Worm (Caenorhabditis elegans) whole organism, L4 larva: ENCODE measurements around the gene nhr-211.

ENCODE experiments used
- F37D6.2 ChIP-seq: sonication (generic microtip); optimal IDR thresholded peaks from 2 replicates; lab custom pipeline; 2016; ENCODE audit warnings: mild to moderate bottlenecking, missing genetic modification characterization, missing compliant biosample characterization
- R02D3.7 ChIP-seq: fragments of 150-350 bp; sonication (generic microtip); optimal IDR thresholded peaks from 3 replicates; lab custom pipeline; 2014; ENCODE audit warnings: missing biosample characterization, missing genetic modification characterization
- aha-1 ChIP-seq: fragments of 150-350 bp; peaks from one replicate; lab custom pipeline; 2014; ENCODE audit warnings: missing biosample characterization, missing genetic modification characterization
- ceh-32 ChIP-seq: sonication (generic microtip); optimal IDR thresholded peaks from 2 replicates; lab custom pipeline; 2016; ENCODE audit warnings: mild to moderate bottlenecking, missing genetic modification characterization, missing compliant biosample characterization; ENCODE audit not compliant: poor library complexity
- dmd-9 ChIP-seq: fragments of 200-800 bp; sonication (Bioruptor generic); IDR thresholded peaks from 2 replicates; pipeline ENCODE4 v1.3.6; 2022; ENCODE audit warnings: missing genetic modification reagents, missing genetic modification characterization, missing compliant biosample characterization
- hmg-1.1 ChIP-seq: fragments of 200-800 bp; sonication (Bioruptor generic); IDR thresholded peaks from 2 replicates; pipeline ENCODE4 v1.3.6; 2022; ENCODE audit warnings: missing genetic modification reagents, missing genetic modification characterization, missing compliant biosample characterization
- lin-1 ChIP-seq: fragments of 200-800 bp; sonication (Bioruptor generic); IDR thresholded peaks from 2 replicates; pipeline ENCODE4 v1.3.6; 2022; ENCODE audit warnings: missing genetic modification reagents, missing genetic modification characterization, missing compliant biosample characterization
- mdt-29 ChIP-seq: fragments of 200-800 bp; sonication (Bioruptor generic); IDR thresholded peaks from 2 replicates; pipeline ENCODE4 v1.3.6; 2022; ENCODE audit warnings: missing genetic modification reagents, missing genetic modification characterization, missing compliant biosample characterization
- mxl-3 ChIP-seq: fragments of 200-800 bp; sonication (Bioruptor generic); optimal IDR thresholded peaks from 2 replicates; lab custom pipeline; 2018; ENCODE audit warnings: mild to moderate bottlenecking, missing genetic modification characterization, missing compliant biosample characterization
- nhr-111 ChIP-seq: fragments of 200-800 bp; sonication (Bioruptor generic); optimal IDR thresholded peaks from 2 replicates; lab custom pipeline; 2018; ENCODE audit warnings: mild to moderate bottlenecking, missing genetic modification characterization, missing compliant biosample characterization
- snpc-4 ChIP-seq: fragments of 150-350 bp; optimal IDR thresholded peaks from 2 replicates; lab custom pipeline; 2014; ENCODE audit warnings: missing biosample characterization, missing genetic modification characterization
- unc-62 ChIP-seq, 3 experiments: fragments of 150-350 bp in 1 of 3; sonication (generic microtip); optimal IDR thresholded peaks in 2 of 3; peaks in 1 of 3; 1 replicate in 1 of 3; 2 replicates in 2 of 3; lab custom pipeline; 2014 to 2017; ENCODE audit warnings: missing biosample characterization in 3 of 3, missing genetic modification characterization in 3 of 3, missing genetic modification reagents in 3 of 3, missing genotype in 1 of 3
- zag-1 ChIP-seq: fragments of 150-350 bp; optimal IDR thresholded peaks from 2 replicates; lab custom pipeline; 2014; ENCODE audit warnings: missing biosample characterization, missing genetic modification characterization

The nhr-211 gene

ce11 chrV:534176-534575 lies 47.4 kb downstream of the nhr-211 start, which contains the start of gene nhr-132 (continued):
- TF ChIP-seq lin-1 (GFP tag; lab: Robert Waterston, UW) (0 out of 2 replicates have a peak, but pooled peaks have one; percentile 8), F37D6.2 (tag; lab: Kevin White, UChicago) (no peak), hmg-1.1 (GFP tag; lab: Robert Waterston, UW) (no peak), ceh-32 (tag; lab: Kevin White, UChicago) (no peak), unc-62 (GFP tag; optimal IDR thresholded peaks at IDR 0.05 in 1 of 2; lab: Kevin White, UChicago) (no peak), unc-62 (tag; optimal IDR thresholded peaks at IDR 0.05; lab: Kevin White, UChicago) (no peak), aha-1 (no peak), mdt-29 (no peak), R02D3.7 (tag; lab: Kevin White, UChicago) (no peak), snpc-4 (tag; lab: Kevin White, UChicago) (no peak), mxl-3 (GFP tag; lab: Kevin White, UChicago) (no peak), dmd-9 (GFP tag; lab: Robert Waterston, UW) (no peak)

DNA sequence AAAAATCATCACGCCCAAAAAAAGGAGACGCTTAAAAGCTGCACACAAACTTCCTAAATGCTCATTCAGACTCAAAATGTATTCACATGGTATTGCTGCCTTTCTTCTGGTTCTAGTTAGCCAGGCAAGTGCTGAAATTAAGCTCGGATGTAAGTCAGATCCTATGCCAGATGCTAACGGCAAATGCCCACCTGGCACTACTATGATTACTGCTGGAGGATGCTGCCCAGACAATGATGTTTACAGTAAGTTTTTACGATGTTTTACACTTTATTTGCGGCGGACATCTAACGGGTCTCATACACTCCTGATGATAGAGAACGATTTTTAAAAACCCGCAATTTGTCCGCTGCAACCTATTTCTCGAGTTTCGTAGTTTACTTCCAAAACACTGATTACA lies 49.8 kb downstream of the nhr-211 start, which contains the start of gene C14C6.5:
Gene C14C6.5 (plus strand): TSS at position 58 of the 400 bp plus-strand sequence.
- TF ChIP-seq zag-1 (tag; lab: Kevin White, UChicago) (no peak), unc-62 (GFP tag; optimal IDR thresholded peaks at IDR 0.05 in 1 of 2; lab: Kevin White, UChicago) (peak in 1 of 2 experiments; percentile 93), unc-62 (tag; optimal IDR thresholded peaks at IDR 0.05; lab: Kevin White, UChicago) (no peak), nhr-111 (GFP tag; lab: Kevin White, UChicago) (no peak)
- TF ChIP-seq, all 104 proteins: peak for 1
